Fruit fly (Drosophila melanogaster) whole organism, embryonic: ENCODE results near the gene CG14882.

Experiments used
- Ada2b ChIP-seq: fragments of 200-800 bp; sonication (Bioruptor generic); IDR thresholded peaks from 2 replicates; pipeline ENCODE4 v1.3.6; 2022; ENCODE audit warnings: missing biosample characterization, missing genetic modification characterization
- Atf6 ChIP-seq: fragments of 200-800 bp; sonication (Bioruptor generic); IDR thresholded peaks from 2 replicates; pipeline ENCODE4 v1.3.6; 2022; ENCODE audit warnings: missing biosample characterization, missing genetic modification characterization
- CG10321 ChIP-seq: fragments of 200-800 bp; sonication (Bioruptor generic); IDR thresholded peaks from 2 replicates; pipeline ENCODE4 v1.3.6; 2022; ENCODE audit warnings: missing biosample characterization, missing genetic modification characterization
- CG10366 ChIP-seq: fragments of 200-800 bp; sonication (Bioruptor generic); IDR thresholded peaks from 2 replicates; pipeline ENCODE4 v1.3.6; 2022; ENCODE audit warnings: missing biosample characterization, missing genetic modification characterization
- CG10654 ChIP-seq: fragments of 200-800 bp; sonication (Bioruptor generic); optimal IDR thresholded peaks from 2 replicates; lab custom pipeline; 2016; ENCODE audit warnings: missing biosample characterization, missing genetic modification characterization
- CG11093 ChIP-seq: fragments of 200-800 bp; sonication (Bioruptor generic); IDR thresholded peaks from 3 replicates; pipeline ENCODE4 v1.3.6; 2022; ENCODE audit warnings: missing biosample characterization, missing genetic modification characterization
- CG12071 ChIP-seq: fragments of 200-800 bp; sonication (Bioruptor generic); optimal IDR thresholded peaks from 3 replicates; lab custom pipeline; 2018; ENCODE audit warnings: missing biosample characterization, mild to moderate bottlenecking, missing genetic modification characterization
- CG1233 ChIP-seq: fragments of 200-800 bp; sonication (Bioruptor generic); optimal IDR thresholded peaks from 4 replicates; lab custom pipeline; 2018; ENCODE audit warnings: missing biosample characterization, mild to moderate bottlenecking, missing genetic modification characterization
- CG13624 ChIP-seq: fragments of 200-800 bp; sonication (Bioruptor generic); optimal IDR thresholded peaks from 2 replicates; lab custom pipeline; 2016; ENCODE audit warnings: missing biosample characterization, missing genetic modification characterization
- CG15514 ChIP-seq: fragments of 200-800 bp; sonication (Bioruptor generic); optimal IDR thresholded peaks from 3 replicates; lab custom pipeline; 2017; ENCODE audit warnings: missing biosample characterization, missing genetic modification characterization, mild to moderate bottlenecking, moderate library complexity, missing genetic modification reagents
- CG18262 ChIP-seq: fragments of 200-800 bp; optimal IDR thresholded peaks from 3 replicates; lab custom pipeline; 2019; ENCODE audit warnings: missing biosample characterization, mild to moderate bottlenecking, missing genetic modification characterization, moderate library complexity
- CG30431 ChIP-seq: fragments of 200-800 bp; sonication (Bioruptor generic); optimal IDR thresholded peaks from 2 replicates; lab custom pipeline; 2017; ENCODE audit warnings: missing biosample characterization, missing genetic modification characterization
- CG33557 ChIP-seq: fragments of 200-800 bp; sonication (Bioruptor generic); optimal IDR thresholded peaks from 2 replicates; lab custom pipeline; 2019; ENCODE audit warnings: missing biosample characterization, mild to moderate bottlenecking, missing genetic modification characterization, moderate library complexity
- CG4617 ChIP-seq: fragments of 200-800 bp; sonication (Bioruptor generic); optimal IDR thresholded peaks from 3 replicates; lab custom pipeline; 2016; ENCODE audit warnings: missing biosample characterization, missing genetic modification characterization, borderline replicate concordance
- CG5245 ChIP-seq: fragments of 200-800 bp; sonication (Bioruptor generic); optimal IDR thresholded peaks from 3 replicates; lab custom pipeline; 2016; ENCODE audit warnings: missing biosample characterization, missing genetic modification characterization
- CG7271 ChIP-seq: fragments of 200-800 bp; sonication (Bioruptor generic); optimal IDR thresholded peaks from 2 replicates; lab custom pipeline; 2018; ENCODE audit warnings: missing biosample characterization, mild to moderate bottlenecking, missing genetic modification characterization, moderate library complexity
- CG8478 ChIP-seq: fragments of >200 bp; optimal IDR thresholded peaks from 2 replicates; lab custom pipeline; 2018
- CG9817 ChIP-seq: fragments of 200-800 bp; sonication (Bioruptor generic); optimal IDR thresholded peaks from 2 replicates; lab custom pipeline; 2018; ENCODE audit warnings: missing biosample characterization, mild to moderate bottlenecking, missing genetic modification characterization, moderate library complexity
- Camta ChIP-seq: fragments of 200-800 bp; sonication (Bioruptor generic); optimal IDR thresholded peaks from 2 replicates; lab custom pipeline; 2016; ENCODE audit warnings: missing biosample characterization, missing genetic modification characterization
- Gug ChIP-seq: fragments of 200-800 bp; sonication (Bioruptor generic); IDR thresholded peaks from 4 replicates; pipeline ENCODE4 v1.3.6; 2022; ENCODE audit warnings: missing biosample characterization, missing genetic modification characterization
- Lhr ChIP-seq: fragments of 200-800 bp; sonication (Bioruptor generic); optimal IDR thresholded peaks from 3 replicates; lab custom pipeline; 2017; ENCODE audit warnings: mild to moderate bottlenecking, missing biosample characterization, missing genetic modification reagents, missing genetic modification characterization
- Lpt ChIP-seq: fragments of >200 bp; optimal IDR thresholded peaks from 2 replicates; lab custom pipeline; 2018; ENCODE audit warnings: missing biosample characterization, missing genetic modification characterization
- Mes4 ChIP-seq: fragments of 200-800 bp; sonication (Bioruptor generic); optimal IDR thresholded peaks from 2 replicates; lab custom pipeline; 2016; ENCODE audit warnings: missing biosample characterization, missing genetic modification characterization
- Sin3A ChIP-seq: fragments of >200 bp; optimal IDR thresholded peaks from 2 replicates; lab custom pipeline; 2018
- Sox102F ChIP-seq: fragments of 200-800 bp; sonication (Bioruptor generic); optimal IDR thresholded peaks from 2 replicates; lab custom pipeline; 2018; ENCODE audit warnings: missing biosample characterization, mild to moderate bottlenecking, missing genetic modification characterization, moderate library complexity
- amos ChIP-seq: fragments of 200-800 bp; sonication (Bioruptor generic); IDR thresholded peaks from 2 replicates; pipeline ENCODE4 v1.3.6; 2022; ENCODE audit warnings: missing biosample characterization, missing genetic modification characterization; ENCODE audit not compliant: partially characterized antibody
- bowl ChIP-seq: fragments of 200-800 bp; sonication (Bioruptor generic); IDR thresholded peaks from 2 replicates; pipeline ENCODE4 v1.3.6; 2022; ENCODE audit warnings: missing biosample characterization, missing genetic modification characterization
- cas ChIP-seq: fragments of 200-800 bp; sonication (Bioruptor generic); IDR thresholded peaks from 2 replicates; pipeline ENCODE4 v1.3.6; 2022; ENCODE audit warnings: missing biosample characterization, missing genetic modification characterization
- crc ChIP-seq: fragments of 200-800 bp; sonication (Bioruptor generic); optimal IDR thresholded peaks from 2 replicates; lab custom pipeline; 2016; ENCODE audit warnings: missing biosample characterization, missing genetic modification characterization
- danr ChIP-seq: fragments of 200-800 bp; sonication (Bioruptor generic); IDR thresholded peaks from 2 replicates; pipeline ENCODE4 v1.3.6; 2022; ENCODE audit warnings: missing biosample characterization, missing genetic modification characterization
- dati ChIP-seq: fragments of 200-800 bp; sonication (Bioruptor generic); IDR thresholded peaks from 2 replicates; pipeline ENCODE4 v1.3.6; 2022; ENCODE audit warnings: missing biosample characterization, missing genetic modification characterization
- dimm ChIP-seq: fragments of 200-800 bp; sonication (Bioruptor generic); IDR thresholded peaks from 2 replicates; pipeline ENCODE4 v1.3.6; 2022; ENCODE audit warnings: missing biosample characterization, missing genetic modification characterization
- dpn ChIP-seq, 2 experiments: fragments of 200-800 bp; sonication (Bioruptor generic); optimal IDR thresholded peaks; 3 replicates each; lab custom pipeline; 2016; ENCODE audit warnings: missing biosample characterization in 2 of 2, missing genetic modification characterization in 2 of 2
- emc ChIP-seq: fragments of 200-800 bp; sonication (Bioruptor generic); optimal IDR thresholded peaks from 2 replicates; lab custom pipeline; 2016; ENCODE audit warnings: missing biosample characterization, missing genetic modification characterization
- ems ChIP-seq: fragments of 200-800 bp; sonication (Bioruptor generic); optimal IDR thresholded peaks from 3 replicates; lab custom pipeline; 2016; ENCODE audit warnings: missing biosample characterization, missing genetic modification characterization
- ftz-f1 ChIP-seq: fragments of 200-800 bp; sonication (Bioruptor generic); optimal IDR thresholded peaks from 2 replicates; lab custom pipeline; 2016; ENCODE audit warnings: missing biosample characterization, missing genetic modification characterization
- h ChIP-seq: fragments of >200 bp; optimal IDR thresholded peaks from 2 replicates; lab custom pipeline; 2017
- lmd ChIP-seq: fragments of 200-800 bp; sonication (Bioruptor generic); IDR thresholded peaks from 2 replicates; pipeline ENCODE4 v1.3.6; 2022; ENCODE audit warnings: missing biosample characterization, missing genetic modification characterization
- nerfin-2 ChIP-seq: fragments of 200-800 bp; sonication (Bioruptor generic); IDR thresholded peaks from 2 replicates; pipeline ENCODE4 v1.3.6; 2022; ENCODE audit warnings: missing biosample characterization, missing genetic modification characterization; ENCODE audit not compliant: partially characterized antibody
- org-1 ChIP-seq: fragments of 200-800 bp; sonication (Bioruptor generic); optimal IDR thresholded peaks from 2 replicates; lab custom pipeline; 2017; ENCODE audit warnings: missing biosample characterization, missing genetic modification characterization
- p53 ChIP-seq: fragments of 200-800 bp; sonication (Bioruptor generic); optimal IDR thresholded peaks from 2 replicates; lab custom pipeline; 2016; ENCODE audit warnings: missing biosample characterization, missing genetic modification characterization
- pan ChIP-seq, 4 experiments: fragments of >200 bp in 3 of 4; fragments of 200-800 bp in 1 of 4; sonication (Bioruptor generic) in 1 of 4; optimal IDR thresholded peaks in 3 of 4; IDR thresholded peaks in 1 of 4; 2 replicates each; pipeline versions ENCODE4 v1.3.6 to Lab custom; 2017 to 2022; ENCODE audit warnings: missing biosample characterization in 2 of 4, missing genetic modification characterization in 2 of 4, mixed read lengths in 1 of 4
- prd ChIP-seq, 3 experiments: fragments of >200 bp in 2 of 3; fragments of 200-800 bp in 1 of 3; sonication (Bioruptor generic) in 1 of 3; optimal IDR thresholded peaks in 2 of 3; IDR thresholded peaks in 1 of 3; 2 replicates in 2 of 3; 3 replicates in 1 of 3; pipeline versions ENCODE4 v1.3.6 to Lab custom; 2017 to 2022; ENCODE audit warnings: missing biosample characterization in 1 of 3, missing genetic modification characterization in 1 of 3
- sim ChIP-seq: fragments of 200-800 bp; sonication (Bioruptor generic); IDR thresholded peaks from 2 replicates; pipeline ENCODE4 v1.3.6; 2022; ENCODE audit warnings: missing biosample characterization, missing genetic modification characterization
- sqz ChIP-seq: fragments of 200-800 bp; sonication (Bioruptor generic); optimal IDR thresholded peaks from 3 replicates; lab custom pipeline; 2018; ENCODE audit warnings: missing biosample characterization, mild to moderate bottlenecking, missing genetic modification characterization
- ttk ChIP-seq: fragments of 200-800 bp; sonication (Bioruptor generic); IDR thresholded peaks from 2 replicates; pipeline ENCODE4 v2.1.2; 2022; ENCODE audit warnings: missing biosample characterization, missing genetic modification characterization
- vnd ChIP-seq: fragments of 200-800 bp; sonication (Bioruptor generic); IDR thresholded peaks from 3 replicates; pipeline ENCODE4 v1.3.6; 2022; ENCODE audit warnings: missing biosample characterization, missing genetic modification characterization; ENCODE audit not compliant: partially characterized antibody
- wek ChIP-seq: fragments of 200-800 bp; sonication (Bioruptor generic); optimal IDR thresholded peaks from 3 replicates; lab custom pipeline; 2018; ENCODE audit warnings: missing biosample characterization, mild to moderate bottlenecking, missing genetic modification characterization, moderate library complexity
- zf30C ChIP-seq: fragments of 200-800 bp; sonication (Bioruptor generic); optimal IDR thresholded peaks from 3 replicates; lab custom pipeline; 2018; ENCODE audit warnings: missing biosample characterization, mild to moderate bottlenecking, missing genetic modification characterization
- zfh2 ChIP-seq: fragments of 200-800 bp; sonication (Bioruptor generic); optimal IDR thresholded peaks from 2 replicates; lab custom pipeline; 2016; ENCODE audit warnings: missing biosample characterization, missing genetic modification characterization

Gene CG14882

DNA sequence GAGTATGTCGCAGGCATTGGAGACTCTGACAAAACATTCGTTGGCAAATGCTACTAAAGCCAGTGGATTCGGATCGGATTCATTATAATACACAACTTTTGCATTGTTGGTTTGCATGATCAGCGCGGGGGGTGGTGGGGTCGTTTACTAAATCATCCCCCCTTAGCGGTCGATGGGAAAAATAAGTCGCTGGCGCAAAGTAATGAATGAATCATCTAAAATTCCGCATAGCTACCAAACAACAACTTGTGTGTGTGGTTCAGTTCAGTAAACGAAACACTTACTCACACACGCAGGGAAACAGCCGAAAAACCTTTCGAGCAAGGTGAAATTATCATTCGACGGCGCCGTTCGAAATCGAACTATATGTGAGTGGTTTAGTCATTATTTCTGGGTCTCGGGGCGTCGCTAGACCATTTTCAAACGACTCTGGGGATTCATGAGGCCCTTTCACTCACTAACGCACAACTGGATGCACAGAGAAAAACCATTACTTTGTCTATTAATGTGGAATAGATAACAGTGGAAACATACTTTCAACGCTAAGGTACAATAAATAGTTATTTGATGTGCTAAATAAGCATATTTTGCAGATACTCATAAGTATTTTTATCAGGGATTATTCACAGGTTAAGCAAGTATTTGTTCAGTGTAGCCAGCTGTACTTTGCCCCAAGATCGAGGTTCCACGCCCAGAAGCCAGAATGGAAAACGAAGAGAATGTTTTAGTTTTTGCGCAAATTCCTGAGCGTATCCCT is 5.5 kb downstream of the CG14882 start (continued):
- peak; percentile 57; the same call in 1 of the 2 replicates for TF ChIP-seq Atf6 (GFP tag; lab: Robert Waterston, UW)
- peak; percentile 60 for TF ChIP-seq CG10654 (GFP tag; lab: Kevin White, UChicago)
- TF ChIP-seq pan (optimal IDR thresholded peaks at IDR 0.05; lab: Kevin White, UChicago) = no peak
- peak in 1 of 2 experiments; percentile 79 for TF ChIP-seq pan (GFP tag; optimal IDR thresholded peaks at IDR 0.05 in 1 of 2, IDR thresholded peaks at IDR 0.05 in 1 of 2)
- no peak for TF ChIP-seq p53 (GFP tag; lab: Kevin White, UChicago)
- TF ChIP-seq danr (GFP tag; lab: Robert Waterston, UW) = peak; percentile 52; the same call in 1 of the 2 replicates
- no peak for TF ChIP-seq vnd (GFP tag; lab: Robert Waterston, UW)
- TF ChIP-seq dimm (GFP tag; lab: Robert Waterston, UW) = peak; percentile 75
- TF ChIP-seq ttk (GFP tag; lab: Robert Waterston, UW) = peak; percentile 73
- no peak for TF ChIP-seq org-1 (GFP tag; lab: Kevin White, UChicago)
- TF ChIP-seq CG15514 (GFP tag; lab: Kevin White, UChicago) = peak; percentile 33
- no peak for TF ChIP-seq CG7271 (tag; lab: Kevin White, UChicago)
- peak; percentile 82 for TF ChIP-seq lmd (GFP tag; lab: Robert Waterston, UW)
- TF ChIP-seq bowl (GFP tag; lab: Robert Waterston, UW) = peak; percentile 27; the same call in 1 of the 2 replicates
- TF ChIP-seq zf30C (GFP tag; lab: Kevin White, UChicago) = peak; percentile 76
- TF ChIP-seq sqz = no peak
- TF ChIP-seq prd (optimal IDR thresholded peaks at IDR 0.05; lab: Kevin White, UChicago) = no peak
- TF ChIP-seq prd (GFP tag; IDR thresholded peaks at IDR 0.05; lab: Robert Waterston, UW) = peak; percentile 83
- TF ChIP-seq Gug (GFP tag; lab: Robert Waterston, UW) = peak; percentile 77
- TF ChIP-seq dati = peak; percentile 87
- peak; percentile 87 for TF ChIP-seq sim (GFP tag; lab: Robert Waterston, UW)
- TF ChIP-seq Ada2b = peak; percentile 81
- TF ChIP-seq CG11093 = peak; percentile 30
- no peak for TF ChIP-seq CG10321 (GFP tag; lab: Robert Waterston, UW)
- TF ChIP-seq CG33557 (GFP tag; lab: Kevin White, UChicago) = no peak
- no peak for TF ChIP-seq Lhr
- peak; percentile 66 for TF ChIP-seq CG9817 (tag; lab: Kevin White, UChicago)
- TF ChIP-seq CG18262 (tag; lab: Kevin White, UChicago) = peak; percentile 82
- peak; percentile 17 for TF ChIP-seq CG13624 (GFP tag; lab: Kevin White, UChicago)
- peak; percentile 83 for TF ChIP-seq CG12071
- TF ChIP-seq CG8478 (lab: Kevin White, UChicago) = no peak
- peak; percentile 73 for TF ChIP-seq cas (GFP tag; lab: Robert Waterston, UW)
- no peak for TF ChIP-seq Lpt (GFP tag; lab: Kevin White, UChicago)
- peak; percentile 80 for TF ChIP-seq Sox102F (GFP tag; lab: Kevin White, UChicago)
- TF ChIP-seq dpn (GFP tag; optimal IDR thresholded peaks at IDR 0.05; lab: Kevin White, UChicago) = peak in 1 of 2 experiments; percentile 71
- peak; percentile 75 for TF ChIP-seq wek (GFP tag; lab: Kevin White, UChicago)
- no peak for TF ChIP-seq h
- TF ChIP-seq Camta (GFP tag; lab: Kevin White, UChicago) = peak; percentile 7
- TF ChIP-seq Mes4 (GFP tag; lab: Kevin White, UChicago) = peak; percentile 48
- TF ChIP-seq ems (GFP tag; lab: Kevin White, UChicago) = no peak
- peak; percentile 86 for TF ChIP-seq CG10366
- peak; percentile 65 for TF ChIP-seq zfh2 (GFP tag; lab: Kevin White, UChicago)
- no peak for TF ChIP-seq amos
- no peak for TF ChIP-seq Sin3A (lab: Kevin White, UChicago)
- peak; percentile 14 for TF ChIP-seq CG1233 (GFP tag; lab: Kevin White, UChicago)
- no peak for TF ChIP-seq CG4617 (GFP tag; lab: Kevin White, UChicago)
- no peak for TF ChIP-seq ftz-f1 (GFP tag; lab: Kevin White, UChicago)
- no peak for TF ChIP-seq nerfin-2 (GFP tag; lab: Robert Waterston, UW)
- TF ChIP-seq crc = peak; percentile 50
- TF ChIP-seq CG30431 (GFP tag; lab: Kevin White, UChicago) = peak; percentile 72
- peak; percentile 47 for TF ChIP-seq emc
- peak; percentile 57 for TF ChIP-seq CG5245 (GFP tag; lab: Kevin White, UChicago)
